Fruit fly (Drosophila melanogaster) whole organism, embryonic: ENCODE data around the gene CG7275.

Source experiments
- B-H2 ChIP-seq: fragments of 200-800 bp; sonication (Bioruptor generic); optimal IDR thresholded peaks from 2 replicates; lab custom pipeline; 2018; ENCODE audit warnings: missing biosample characterization, mild to moderate bottlenecking, missing genetic modification characterization
- BEAF-32 ChIP-seq: fragments of 200-800 bp; sonication (Bioruptor generic); optimal IDR thresholded peaks from 3 replicates; lab custom pipeline; 2017; ENCODE audit warnings: missing biosample characterization, missing genetic modification characterization, mild to moderate bottlenecking, moderate library complexity, missing genetic modification reagents
- Bgb ChIP-seq: fragments of 200-800 bp; sonication (Bioruptor generic); IDR thresholded peaks from 2 replicates; pipeline ENCODE4 v1.3.6; 2022; ENCODE audit warnings: missing biosample characterization, missing genetic modification characterization; ENCODE audit not compliant: partially characterized antibody
- CG10147 ChIP-seq: fragments of 200-800 bp; sonication (Bioruptor generic); optimal IDR thresholded peaks from 2 replicates; lab custom pipeline; 2019; ENCODE audit warnings: missing biosample characterization, mild to moderate bottlenecking, missing genetic modification characterization, moderate library complexity
- CG12155 ChIP-seq: fragments of 200-800 bp; sonication (Bioruptor generic); optimal IDR thresholded peaks from 3 replicates; lab custom pipeline; 2016; ENCODE audit warnings: missing biosample characterization, missing genetic modification characterization
- CG1529 ChIP-seq: fragments of 200-800 bp; sonication (Bioruptor generic); optimal IDR thresholded peaks from 3 replicates; lab custom pipeline; 2018; ENCODE audit warnings: missing biosample characterization, missing genetic modification characterization
- CG1603 ChIP-seq: fragments of 200-800 bp; sonication (Bioruptor generic); optimal IDR thresholded peaks from 2 replicates; lab custom pipeline; 2019; ENCODE audit warnings: missing biosample characterization, mild to moderate bottlenecking, missing genetic modification characterization, moderate library complexity
- CG17912 ChIP-seq: fragments of 200-800 bp; sonication (Bioruptor generic); optimal IDR thresholded peaks from 2 replicates; lab custom pipeline; 2018; ENCODE audit warnings: missing biosample characterization, mild to moderate bottlenecking, missing genetic modification characterization
- CG30020 ChIP-seq: fragments of 200-800 bp; optimal IDR thresholded peaks from 2 replicates; lab custom pipeline; 2019; ENCODE audit warnings: missing biosample characterization, mild to moderate bottlenecking, missing genetic modification characterization, moderate library complexity
- CG31224 ChIP-seq: fragments of 200-800 bp; sonication (Bioruptor generic); IDR thresholded peaks from 2 replicates; pipeline ENCODE4 v1.3.6; 2022; ENCODE audit warnings: missing biosample characterization, missing genetic modification characterization
- CG3995 ChIP-seq: fragments of 200-800 bp; sonication (Bioruptor generic); optimal IDR thresholded peaks from 3 replicates; lab custom pipeline; 2016; ENCODE audit warnings: missing biosample characterization, missing genetic modification characterization
- CG42726 ChIP-seq: fragments of 200-800 bp; sonication (Bioruptor generic); IDR thresholded peaks from 2 replicates; pipeline ENCODE4 v1.3.6; 2022; ENCODE audit warnings: missing biosample characterization, missing genetic modification characterization; ENCODE audit not compliant: partially characterized antibody
- CG6654 ChIP-seq: fragments of 200-800 bp; sonication (Bioruptor generic); optimal IDR thresholded peaks from 2 replicates; lab custom pipeline; 2017; ENCODE audit warnings: missing biosample characterization, mild to moderate bottlenecking, missing genetic modification characterization
- CG7556 ChIP-seq: fragments of 200-800 bp; sonication (Bioruptor generic); optimal IDR thresholded peaks from 2 replicates; lab custom pipeline; 2017; ENCODE audit warnings: missing biosample characterization, mild to moderate bottlenecking, missing genetic modification characterization
- CG7987 ChIP-seq: fragments of 200-800 bp; sonication (Bioruptor generic); optimal IDR thresholded peaks from 2 replicates; lab custom pipeline; 2018; ENCODE audit warnings: missing biosample characterization, mild to moderate bottlenecking, missing genetic modification characterization, moderate library complexity
- CG8924 ChIP-seq: fragments of 200-800 bp; optimal IDR thresholded peaks from 3 replicates; lab custom pipeline; 2019; ENCODE audit warnings: missing biosample characterization, mild to moderate bottlenecking, missing genetic modification characterization, moderate library complexity
- D ChIP-seq, 2 experiments: fragments of 200-800 bp in 1 of 2; fragments of >200 bp in 1 of 2; sonication (Bioruptor generic) in 1 of 2; optimal IDR thresholded peaks; 2 replicates in 1 of 2; 3 replicates in 1 of 2; lab custom pipeline; 2017; ENCODE audit warnings: mild to moderate bottlenecking in 1 of 2, missing biosample characterization in 1 of 2, missing genetic modification characterization in 1 of 2, missing genetic modification reagents in 1 of 2
- Dll ChIP-seq: fragments of 200-800 bp; sonication (Bioruptor generic); IDR thresholded peaks from 4 replicates; pipeline ENCODE4 v1.3.6; 2022; ENCODE audit warnings: missing biosample characterization, missing genetic modification characterization; ENCODE audit not compliant: partially characterized antibody
- Dref ChIP-seq: fragments of 200-800 bp; sonication (Bioruptor generic); IDR thresholded peaks from 2 replicates; pipeline ENCODE4 v1.3.6; 2022; ENCODE audit warnings: missing biosample characterization, missing genetic modification characterization
- ERR ChIP-seq: fragments of 200-800 bp; sonication (Bioruptor generic); optimal IDR thresholded peaks from 2 replicates; lab custom pipeline; 2016; ENCODE audit warnings: missing biosample characterization, missing genetic modification characterization
- Gsc ChIP-seq: fragments of 200-800 bp; sonication (Bioruptor generic); IDR thresholded peaks from 2 replicates; pipeline ENCODE4 v1.3.6; 2022; ENCODE audit warnings: missing biosample characterization, missing genetic modification characterization
- HHEX ChIP-seq: fragments of 200-800 bp; sonication (Bioruptor generic); optimal IDR thresholded peaks from 3 replicates; lab custom pipeline; 2017; ENCODE audit warnings: missing biosample characterization, mild to moderate bottlenecking, missing genetic modification characterization, missing genetic modification reagents
- HLHmδ ChIP-seq: fragments of 200-800 bp; sonication (Bioruptor generic); optimal IDR thresholded peaks from 2 replicates; lab custom pipeline; 2018; ENCODE audit warnings: missing biosample characterization, mild to moderate bottlenecking, missing genetic modification characterization, moderate library complexity
- Hey ChIP-seq: fragments of 200-800 bp; sonication (Bioruptor generic); optimal IDR thresholded peaks from 3 replicates; lab custom pipeline; 2018; ENCODE audit warnings: missing biosample characterization, mild to moderate bottlenecking, missing genetic modification characterization
- Hr51 ChIP-seq, 2 experiments: fragments of 200-800 bp; sonication (Bioruptor generic); optimal IDR thresholded peaks; 2 replicates in 1 of 2; 3 replicates in 1 of 2; lab custom pipeline; 2016 to 2018; ENCODE audit warnings: missing biosample characterization in 2 of 2, missing genetic modification characterization in 2 of 2, mild to moderate bottlenecking in 1 of 2, moderate library complexity in 1 of 2
- Jarid2 ChIP-seq: fragments of 200-800 bp; sonication (Bioruptor generic); optimal IDR thresholded peaks from 3 replicates; lab custom pipeline; 2017; ENCODE audit warnings: mild to moderate bottlenecking, missing biosample characterization, missing genetic modification reagents, missing genetic modification characterization
- MESR4 ChIP-seq: fragments of 200-800 bp; sonication (Bioruptor generic); optimal IDR thresholded peaks from 2 replicates; lab custom pipeline; 2018; ENCODE audit warnings: missing biosample characterization, mild to moderate bottlenecking, missing genetic modification characterization, moderate library complexity
- Myb ChIP-seq: fragments of 200-800 bp; sonication (Bioruptor generic); optimal IDR thresholded peaks from 2 replicates; lab custom pipeline; 2016; ENCODE audit warnings: missing biosample characterization, missing genetic modification characterization
- Side ChIP-seq: fragments of 200-800 bp; sonication (Bioruptor generic); optimal IDR thresholded peaks from 2 replicates; lab custom pipeline; 2016; ENCODE audit warnings: missing biosample characterization, missing genetic modification characterization
- Taf1 ChIP-seq: fragments of 200-800 bp; sonication (Bioruptor generic); IDR thresholded peaks from 2 replicates; pipeline ENCODE4 v1.3.6; 2022; ENCODE audit warnings: missing biosample characterization, missing genetic modification characterization
- cas ChIP-seq: fragments of 200-800 bp; sonication (Bioruptor generic); IDR thresholded peaks from 2 replicates; pipeline ENCODE4 v1.3.6; 2022; ENCODE audit warnings: missing biosample characterization, missing genetic modification characterization
- dpn ChIP-seq, 2 experiments: fragments of 200-800 bp; sonication (Bioruptor generic); optimal IDR thresholded peaks; 3 replicates each; lab custom pipeline; 2016; ENCODE audit warnings: missing biosample characterization in 2 of 2, missing genetic modification characterization in 2 of 2
- gro ChIP-seq: fragments of 200-800 bp; sonication (Bioruptor generic); optimal IDR thresholded peaks from 2 replicates; lab custom pipeline; 2016; ENCODE audit warnings: missing biosample characterization, missing genetic modification characterization
- gsb ChIP-seq: fragments of 200-800 bp; sonication (Bioruptor generic); IDR thresholded peaks from 2 replicates; pipeline ENCODE4 v1.3.6; 2022; ENCODE audit warnings: missing biosample characterization, missing genetic modification characterization
- hkb ChIP-seq, 2 experiments: fragments of 200-800 bp in 1 of 2; fragments of >200 bp in 1 of 2; sonication (Bioruptor generic) in 1 of 2; IDR thresholded peaks in 1 of 2; optimal IDR thresholded peaks in 1 of 2; 2 replicates each; pipeline versions ENCODE4 v1.3.6 to Lab custom; 2017 to 2022; ENCODE audit warnings: missing biosample characterization in 1 of 2, missing genetic modification characterization in 1 of 2
- jing ChIP-seq: fragments of 200-800 bp; sonication (Bioruptor generic); optimal IDR thresholded peaks from 2 replicates; lab custom pipeline; 2018; ENCODE audit warnings: missing biosample characterization, mild to moderate bottlenecking, missing genetic modification characterization
- mam ChIP-seq: fragments of 200-800 bp; sonication (Bioruptor generic); optimal IDR thresholded peaks from 3 replicates; lab custom pipeline; 2016; ENCODE audit warnings: missing biosample characterization, missing genetic modification characterization
- mld ChIP-seq: fragments of 200-800 bp; sonication (Bioruptor generic); IDR thresholded peaks from 3 replicates; pipeline ENCODE4 v1.3.6; 2022; ENCODE audit warnings: missing biosample characterization, missing genetic modification characterization; ENCODE audit not compliant: partially characterized antibody
- oc ChIP-seq: fragments of 200-800 bp; sonication (Bioruptor generic); optimal IDR thresholded peaks from 2 replicates; lab custom pipeline; 2018; ENCODE audit warnings: missing biosample characterization, mild to moderate bottlenecking, missing genetic modification characterization, moderate library complexity
- onecut ChIP-seq: fragments of 200-800 bp; sonication (Bioruptor generic); IDR thresholded peaks from 2 replicates; pipeline ENCODE4 v1.3.6; 2022; ENCODE audit warnings: missing biosample characterization, missing genetic modification characterization
- rib ChIP-seq: fragments of 200-800 bp; sonication (Bioruptor generic); IDR thresholded peaks from 2 replicates; pipeline ENCODE4 v1.3.6; 2022; ENCODE audit warnings: missing biosample characterization, missing genetic modification characterization
- ro ChIP-seq: fragments of 200-800 bp; sonication (Bioruptor generic); IDR thresholded peaks from 2 replicates; pipeline ENCODE4 v1.3.6; 2022; ENCODE audit warnings: missing biosample characterization, missing genetic modification characterization
- slbo ChIP-seq: fragments of 200-800 bp; sonication (Bioruptor generic); IDR thresholded peaks from 2 replicates; pipeline ENCODE4 v1.3.6; 2022; ENCODE audit warnings: missing biosample characterization, missing genetic modification characterization
- sug ChIP-seq: fragments of 200-800 bp; optimal IDR thresholded peaks from 2 replicates; lab custom pipeline; 2019; ENCODE audit warnings: missing biosample characterization, mild to moderate bottlenecking, missing genetic modification characterization, moderate library complexity
- tll ChIP-seq, 2 experiments: fragments of 200-800 bp in 1 of 2; fragments of >200 bp in 1 of 2; sonication (Bioruptor generic) in 1 of 2; optimal IDR thresholded peaks; 2 replicates each; lab custom pipeline; 2017 to 2019; ENCODE audit warnings: missing biosample characterization in 2 of 2, missing genetic modification characterization in 2 of 2, mild to moderate bottlenecking in 1 of 2, moderate library complexity in 1 of 2
- vfl ChIP-seq: fragments of 200-800 bp; sonication (Bioruptor generic); optimal IDR thresholded peaks from 2 replicates; lab custom pipeline; 2016; ENCODE audit warnings: missing biosample characterization, missing genetic modification characterization
- z ChIP-seq: fragments of 200-800 bp; sonication (Bioruptor generic); IDR thresholded peaks from 3 replicates; pipeline ENCODE4 v1.3.6; 2022; ENCODE audit warnings: missing biosample characterization, missing genetic modification characterization
- zen ChIP-seq: fragments of 200-800 bp; sonication (Bioruptor generic); optimal IDR thresholded peaks from 3 replicates; lab custom pipeline; 2018; ENCODE audit warnings: missing biosample characterization, mild to moderate bottlenecking, missing genetic modification characterization, moderate library complexity
- zfh2 ChIP-seq: fragments of 200-800 bp; sonication (Bioruptor generic); optimal IDR thresholded peaks from 2 replicates; lab custom pipeline; 2016; ENCODE audit warnings: missing biosample characterization, missing genetic modification characterization

Gene CG7275

DNA sequence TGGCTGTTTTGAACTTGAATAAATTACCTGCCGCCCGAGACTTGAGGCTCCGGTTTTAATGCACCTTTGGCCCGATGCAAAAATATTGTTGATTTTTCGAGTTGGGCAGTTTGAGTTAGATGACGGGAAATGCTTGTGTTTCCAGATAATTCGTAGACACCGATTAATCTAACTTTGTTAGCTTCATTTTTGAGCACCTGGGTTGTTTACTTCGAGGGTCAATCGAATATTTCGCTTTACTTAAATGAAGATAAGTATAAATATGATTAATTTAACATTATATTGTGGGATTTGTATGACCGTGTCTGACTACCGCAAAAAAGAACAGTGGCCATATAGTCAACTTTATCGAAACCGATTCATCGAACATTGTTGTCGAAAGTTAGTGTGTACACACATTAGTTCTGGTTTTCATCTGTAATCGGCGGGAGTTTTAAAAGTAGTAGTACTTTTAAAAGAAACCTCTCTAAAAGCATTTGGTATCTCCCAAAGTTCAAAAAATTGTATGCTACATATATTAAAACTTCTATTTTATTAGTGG, 25.1 kb downstream of the CG7275 start, which contains the start of gene CG7945 (continued):
- TF ChIP-seq gro (no peak), CG42726 (GFP tag; lab: Robert Waterston, UW) (no peak), vfl (GFP tag; lab: Kevin White, UChicago) (no peak), Gsc (no peak), CG30020 (tag; lab: Kevin White, UChicago) (peak; percentile 29), Dref (GFP tag; lab: Robert Waterston, UW) (peak; percentile 97), B-H2 (GFP tag; lab: Kevin White, UChicago) (peak; percentile 22), CG17912 (GFP tag; lab: Kevin White, UChicago) (no peak), CG7556 (no peak), mld (GFP tag; lab: Robert Waterston, UW) (0 out of 3 replicates have a peak, but pooled peaks have one; percentile 28), cas (no peak), CG12155 (GFP tag; lab: Kevin White, UChicago) (no peak), CG31224 (GFP tag; lab: Robert Waterston, UW) (no peak), Hr51 (GFP tag; optimal IDR thresholded peaks at IDR 0.05; lab: Kevin White, UChicago) (no peak), Dll (GFP tag; lab: Robert Waterston, UW) (peak; percentile 68; the same call in 3 of the 4 replicates), Side (GFP tag; lab: Kevin White, UChicago) (no peak), MESR4 (GFP tag; lab: Kevin White, UChicago) (peak; percentile 69), HLHmδ (GFP tag; lab: Kevin White, UChicago) (no peak), CG3995 (GFP tag; lab: Kevin White, UChicago) (no peak), hkb (optimal IDR thresholded peaks at IDR 0.05; lab: Kevin White, UChicago) (no peak), hkb (GFP tag; IDR thresholded peaks at IDR 0.05; lab: Robert Waterston, UW) (no peak), CG1603 (tag; lab: Kevin White, UChicago) (peak; percentile 60), CG7987 (GFP tag; lab: Kevin White, UChicago) (peak; percentile 23), dpn (GFP tag; optimal IDR thresholded peaks at IDR 0.05; lab: Kevin White, UChicago) (no peak), Hey (tag; lab: Kevin White, UChicago) (no peak), slbo (GFP tag; lab: Robert Waterston, UW) (no peak), onecut (GFP tag; lab: Robert Waterston, UW) (0 out of 2 replicates have a peak, but pooled peaks have one; percentile 3), BEAF-32 (GFP tag; lab: Kevin White, UChicago) (peak; percentile 65), jing (GFP tag; lab: Kevin White, UChicago) (no peak), zen (tag; lab: Kevin White, UChicago) (no peak), mam (no peak), CG10147 (GFP tag; lab: Kevin White, UChicago) (peak; percentile 19), zfh2 (no peak), ERR (GFP tag; lab: Kevin White, UChicago) (no peak), CG8924 (tag; lab: Kevin White, UChicago) (peak; percentile 35), Bgb (GFP tag; lab: Robert Waterston, UW) (peak; percentile 70), oc (tag; lab: Kevin White, UChicago) (no peak), sug (tag; lab: Kevin White, UChicago) (peak; percentile 38), Myb (GFP tag; lab: Kevin White, UChicago) (no peak), D (optimal IDR thresholded peaks at IDR 0.05; lab: Kevin White, UChicago) (no peak), D (GFP tag; optimal IDR thresholded peaks at IDR 0.05; lab: Kevin White, UChicago) (no peak), CG1529 (GFP tag; lab: Kevin White, UChicago) (no peak), ro (GFP tag; lab: Robert Waterston, UW) (no peak), z (GFP tag; lab: Robert Waterston, UW) (no peak), CG6654 (GFP tag; lab: Kevin White, UChicago) (no peak), HHEX (GFP tag; lab: Kevin White, UChicago) (no peak), Taf1 (GFP tag; lab: Robert Waterston, UW) (no peak), rib (GFP tag; lab: Robert Waterston, UW) (no peak), Jarid2 (no peak), gsb (no peak), tll (GFP tag; optimal IDR thresholded peaks at IDR 0.05; lab: Kevin White, UChicago) (peak in 1 of 2 experiments; percentile 12)
